Fruit fly (Drosophila melanogaster): ENCODE results near the gene Fer2LCH.

Gene Fer2LCH

dm6 chr3R:30343453-30344220 lies 44.0 kb upstream of the Fer2LCH start:
- TF ChIP-seq brk (GFP tag; optimal IDR thresholded peaks at IDR 0.05): no peak
- TF ChIP-seq Hr83 (GFP tag; optimal IDR thresholded peaks at IDR 0.05; ENCODE audit: poor library complexity, severe bottlenecking): no peak
- no peak for TF ChIP-seq lola (GFP tag; optimal IDR thresholded peaks at IDR 0.05)
- no peak for TF ChIP-seq N (GFP tag; optimal IDR thresholded peaks at IDR 0.05)

- TF ChIP-seq CrebA (GFP tag; optimal IDR thresholded peaks at IDR 0.05; ENCODE audit: borderline replicate concordance): no peak
- TF ChIP-seq Hr83 (GFP tag; optimal IDR thresholded peaks at IDR 0.05; ENCODE audit: poor library complexity, severe bottlenecking): no peak
- no peak for TF ChIP-seq tai (GFP tag; optimal IDR thresholded peaks at IDR 0.05)
- TF ChIP-seq Rel (GFP tag; optimal IDR thresholded peaks at IDR 0.05): no peak
- no peak for TF ChIP-seq Rel (tag; optimal IDR thresholded peaks at IDR 0.05)
- no peak for TF ChIP-seq dl (GFP tag; optimal IDR thresholded peaks at IDR 0.05; ENCODE audit: insufficient read depth in 1 of 2, partially characterized antibody in 2 of 2)
- no peak for TF ChIP-seq dsf (GFP tag; optimal IDR thresholded peaks at IDR 0.05; ENCODE audit: borderline replicate concordance)
These were observed 43.2 kb upstream of the Fer2LCH start for dm6 chr3R:30344221-30344948.

- TF ChIP-seq jim (GFP tag; optimal IDR thresholded peaks at IDR 0.05) (no peak), Abd-B (GFP tag; optimal IDR thresholded peaks at IDR 0.05) (no peak), psq (GFP tag; optimal IDR thresholded peaks at IDR 0.05) (no peak), lola (GFP tag; optimal IDR thresholded peaks at IDR 0.05) (no peak), Vsx2 (GFP tag; optimal IDR thresholded peaks at IDR 0.05; ENCODE audit: partially characterized antibody) (peak; percentile 69), Jra (GFP tag; optimal IDR thresholded peaks at IDR 0.05) (no peak)
These were observed 42.1 kb upstream of the Fer2LCH start for dm6 chr3R:30345466-30345865.

- TF ChIP-seq Jra (GFP tag; optimal IDR thresholded peaks at IDR 0.05): no peak
- no peak for TF ChIP-seq sage (GFP tag; optimal IDR thresholded peaks at IDR 0.05)
- TF ChIP-seq Mio (GFP tag; optimal IDR thresholded peaks at IDR 0.05): no peak
- TF ChIP-seq GATAd (GFP tag; optimal IDR thresholded peaks at IDR 0.05): no peak
- TF ChIP-seq usp (GFP tag; optimal IDR thresholded peaks at IDR 0.05): no peak
- TF ChIP-seq OdsH (GFP tag; optimal IDR thresholded peaks at IDR 0.05): no peak
- TF ChIP-seq Abd-B (GFP tag; optimal IDR thresholded peaks at IDR 0.05): no peak
- no peak for TF ChIP-seq N (GFP tag; optimal IDR thresholded peaks at IDR 0.05)
- TF ChIP-seq br (GFP tag; optimal IDR thresholded peaks at IDR 0.05): no peak
- TF ChIP-seq fru (GFP tag; optimal IDR thresholded peaks at IDR 0.05): no peak
- TF ChIP-seq Rel (GFP tag; optimal IDR thresholded peaks at IDR 0.05): no peak
- no peak for TF ChIP-seq Rel (tag; optimal IDR thresholded peaks at IDR 0.05)
These were observed 35.0 kb upstream of the Fer2LCH start for dm6 chr3R:30352654-30353053.

dm6 chr3R:30354729-30355128 lies 32.9 kb upstream of the Fer2LCH start:
- no peak for TF ChIP-seq jim (GFP tag; optimal IDR thresholded peaks at IDR 0.05)
- no peak for TF ChIP-seq woc (GFP tag; optimal IDR thresholded peaks at IDR 0.05)
- TF ChIP-seq lola (GFP tag; optimal IDR thresholded peaks at IDR 0.05): no peak
- TF ChIP-seq Dif (GFP tag; optimal IDR thresholded peaks at IDR 0.05; ENCODE audit: partially characterized antibody): no peak
- no peak for TF ChIP-seq Hr78 (GFP tag; optimal IDR thresholded peaks at IDR 0.05)
- no peak for TF ChIP-seq CrebA (GFP tag; optimal IDR thresholded peaks at IDR 0.05; ENCODE audit: borderline replicate concordance)
- TF ChIP-seq Sp1 (GFP tag; optimal IDR thresholded peaks at IDR 0.05): no peak
- TF ChIP-seq ey (GFP tag; optimal IDR thresholded peaks at IDR 0.05): no peak
- TF ChIP-seq sv (GFP tag; optimal IDR thresholded peaks at IDR 0.05): no peak
- TF ChIP-seq Myc (optimal IDR thresholded peaks at IDR 0.05): no peak
- no peak for TF ChIP-seq br (GFP tag; optimal IDR thresholded peaks at IDR 0.05)
- peak in 1 of 2 experiments; percentile 16 for TF ChIP-seq foxo (GFP tag; optimal IDR thresholded peaks at IDR 0.05)
- no peak for TF ChIP-seq Hr83 (GFP tag; optimal IDR thresholded peaks at IDR 0.05; ENCODE audit: poor library complexity, severe bottlenecking)
- TF ChIP-seq fru (GFP tag; optimal IDR thresholded peaks at IDR 0.05): peak; percentile 10
- TF ChIP-seq rgr (GFP tag; optimal IDR thresholded peaks at IDR 0.05): peak; percentile 1
- no peak for TF ChIP-seq HLH106 (tag; optimal IDR thresholded peaks at IDR 0.05)
- TF ChIP-seq Jra (GFP tag; optimal IDR thresholded peaks at IDR 0.05): no peak
- TF ChIP-seq Hnf4 (GFP tag; optimal IDR thresholded peaks at IDR 0.05): peak; percentile 8
- no peak for TF ChIP-seq dl (GFP tag; optimal IDR thresholded peaks at IDR 0.05; ENCODE audit: insufficient read depth in 1 of 2, partially characterized antibody in 2 of 2)
- no peak for TF ChIP-seq Mio (GFP tag; optimal IDR thresholded peaks at IDR 0.05)
- no peak for TF ChIP-seq OdsH (GFP tag; optimal IDR thresholded peaks at IDR 0.05)
- TF ChIP-seq Dfd (GFP tag; optimal IDR thresholded peaks at IDR 0.05): no peak

Data from whole organism, wandering third instar larva.